Fruit fly (Drosophila melanogaster): ENCODE measurements around the gene CG9135.

Gene CG9135

DNA sequence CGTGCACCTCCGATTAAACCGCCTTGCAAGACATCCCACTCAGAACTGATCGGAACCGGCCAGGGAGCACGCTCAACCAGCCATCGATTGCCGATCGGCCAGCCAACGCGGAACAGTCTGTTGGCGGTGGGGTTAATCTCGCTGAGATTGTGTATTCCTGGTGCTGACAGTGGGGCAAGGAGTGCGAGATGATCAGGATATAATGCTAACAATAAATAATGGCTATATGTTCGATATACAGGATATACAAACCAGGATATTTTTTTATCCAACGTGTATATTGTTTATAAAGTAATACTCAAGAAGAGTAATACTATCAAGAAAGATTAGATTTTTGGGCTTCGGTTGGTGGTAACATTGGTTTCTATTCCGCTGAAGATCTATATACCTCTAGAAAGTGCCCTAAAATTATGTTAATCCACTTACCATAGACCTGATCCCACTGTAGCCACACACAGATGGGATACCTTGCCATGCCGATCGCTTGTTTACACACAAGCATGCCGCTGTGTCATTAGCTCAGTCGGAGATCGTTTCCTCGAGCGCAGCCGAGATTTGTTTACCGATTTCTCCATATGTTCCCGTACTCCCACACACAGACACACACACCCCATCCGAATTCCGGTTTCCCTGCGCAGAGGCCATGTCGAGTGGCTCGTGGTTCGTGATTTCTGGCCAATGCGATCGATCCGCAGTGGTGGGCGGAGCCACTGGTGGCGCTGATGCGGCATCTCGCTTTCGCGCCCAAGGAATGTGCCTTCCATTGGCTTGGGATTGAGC lies 31.1 kb upstream of the CG9135 start, which contains the start of gene H2.0 (continued):
- peak; percentile 45 for TF ChIP-seq CG12391 (tag; optimal IDR thresholded peaks at IDR 0.05)
- no peak for TF ChIP-seq fru (optimal IDR thresholded peaks at IDR 0.05)
- peak; percentile 97 for TF ChIP-seq Nf-YC (tag; optimal IDR thresholded peaks at IDR 0.05)
- no peak for TF ChIP-seq stwl (tag; optimal IDR thresholded peaks at IDR 0.05)
- TF ChIP-seq CG4360 (GFP tag; IDR thresholded peaks at IDR 0.05): no peak
- no peak for TF ChIP-seq cwo (GFP tag; optimal IDR thresholded peaks at IDR 0.05)
- TF ChIP-seq h (optimal IDR thresholded peaks at IDR 0.05): no peak
- no peak for TF ChIP-seq CG12071 (GFP tag; optimal IDR thresholded peaks at IDR 0.05)
- no peak for TF ChIP-seq pho (GFP tag; optimal IDR thresholded peaks at IDR 0.05)
- no peak for TF ChIP-seq hkb (optimal IDR thresholded peaks at IDR 0.05)
- TF ChIP-seq hkb (GFP tag; IDR thresholded peaks at IDR 0.05): 0 out of 2 replicates have a peak, but pooled peaks have one; percentile 24
- no peak for TF ChIP-seq Ssrp (tag; optimal IDR thresholded peaks at IDR 0.05)
- TF ChIP-seq pb (GFP tag; optimal IDR thresholded peaks at IDR 0.05): no peak
- no peak for TF ChIP-seq CG8290 (GFP tag; optimal IDR thresholded peaks at IDR 0.05)
- no peak for TF ChIP-seq CG8290 (tag; optimal IDR thresholded peaks at IDR 0.05)
- 0 out of 2 replicates have a peak, but pooled peaks have one; percentile 8 for TF ChIP-seq CG13287 (GFP tag; IDR thresholded peaks at IDR 0.05; ENCODE audit: partially characterized antibody)
- peak; percentile 40; the same call in 1 of the 3 replicates for TF ChIP-seq ci (GFP tag; IDR thresholded peaks at IDR 0.05)
- TF ChIP-seq Dll (GFP tag; IDR thresholded peaks at IDR 0.05; ENCODE audit: partially characterized antibody): no peak
- TF ChIP-seq CG10267 (tag; optimal IDR thresholded peaks at IDR 0.05): peak; percentile 27
- no peak for TF ChIP-seq CG15011 (GFP tag; optimal IDR thresholded peaks at IDR 0.05)
- TF ChIP-seq z (GFP tag; IDR thresholded peaks at IDR 0.05): peak; percentile 61; the same call in 1 of the 3 replicates
- no peak for TF ChIP-seq slou (GFP tag; optimal IDR thresholded peaks at IDR 0.05)
- TF ChIP-seq lab (GFP tag; optimal IDR thresholded peaks at IDR 0.05): peak; percentile 27
- no peak for TF ChIP-seq CG5953 (GFP tag; IDR thresholded peaks at IDR 0.05)
- peak; percentile 10 for TF ChIP-seq gsb-n (tag; optimal IDR thresholded peaks at IDR 0.05)
- peak; percentile 7; the same call in 1 of the 2 replicates for TF ChIP-seq Drgx (GFP tag; IDR thresholded peaks at IDR 0.05)
- TF ChIP-seq CG7928 (GFP tag; optimal IDR thresholded peaks at IDR 0.05): no peak
- no peak for TF ChIP-seq kay (GFP tag; optimal IDR thresholded peaks at IDR 0.05)
- TF ChIP-seq CG6813 (GFP tag; optimal IDR thresholded peaks at IDR 0.05): peak; percentile 42
- no peak for TF ChIP-seq nerfin-1 (tag; optimal IDR thresholded peaks at IDR 0.05)
- TF ChIP-seq ssp (GFP tag; IDR thresholded peaks at IDR 0.05): no peak
- no peak for TF ChIP-seq wdn (GFP tag; IDR thresholded peaks at IDR 0.05)
- TF ChIP-seq CG7839 (tag; optimal IDR thresholded peaks at IDR 0.05): peak; percentile 45
- TF ChIP-seq CG11093 (GFP tag; IDR thresholded peaks at IDR 0.05): no peak
- no peak for TF ChIP-seq schlank (tag; optimal IDR thresholded peaks at IDR 0.05)
- TF ChIP-seq HLH4C (GFP tag; IDR thresholded peaks at IDR 0.05; ENCODE audit: partially characterized antibody): no peak
- TF ChIP-seq Blimp-1 (GFP tag; optimal IDR thresholded peaks at IDR 0.05): no peak
- no peak for TF ChIP-seq tx (GFP tag; optimal IDR thresholded peaks at IDR 0.05)
- TF ChIP-seq Doc2 (GFP tag; IDR thresholded peaks at IDR 0.05): no peak
- TF ChIP-seq rib (GFP tag; IDR thresholded peaks at IDR 0.05): no peak
- no peak for TF ChIP-seq usp (GFP tag; optimal IDR thresholded peaks at IDR 0.05)
- TF ChIP-seq seq (GFP tag; IDR thresholded peaks at IDR 0.05): no peak
- peak; percentile 60 for TF ChIP-seq CG4404 (GFP tag; IDR thresholded peaks at IDR 0.05)
- peak; percentile 68 for TF ChIP-seq gem (tag; optimal IDR thresholded peaks at IDR 0.05)
- TF ChIP-seq Poxn (GFP tag; IDR thresholded peaks at IDR 0.05): no peak
- no peak for TF ChIP-seq Dip3 (GFP tag; optimal IDR thresholded peaks at IDR 0.05)
- TF ChIP-seq shn (GFP tag; optimal IDR thresholded peaks at IDR 0.05): peak; percentile 11
- TF ChIP-seq corto (GFP tag; optimal IDR thresholded peaks at IDR 0.05): no peak
- TF ChIP-seq CG9727 (GFP tag; optimal IDR thresholded peaks at IDR 0.05): peak; percentile 62
- 0 out of 3 replicates have a peak, but pooled peaks have one; percentile 23 for TF ChIP-seq zfh1 (GFP tag; IDR thresholded peaks at IDR 0.05)
- TF ChIP-seq trem (tag; optimal IDR thresholded peaks at IDR 0.05): peak; percentile 23
